Fruit fly (Drosophila melanogaster): ENCODE results near the gene CG32817.

Gene CG32817

DNA sequence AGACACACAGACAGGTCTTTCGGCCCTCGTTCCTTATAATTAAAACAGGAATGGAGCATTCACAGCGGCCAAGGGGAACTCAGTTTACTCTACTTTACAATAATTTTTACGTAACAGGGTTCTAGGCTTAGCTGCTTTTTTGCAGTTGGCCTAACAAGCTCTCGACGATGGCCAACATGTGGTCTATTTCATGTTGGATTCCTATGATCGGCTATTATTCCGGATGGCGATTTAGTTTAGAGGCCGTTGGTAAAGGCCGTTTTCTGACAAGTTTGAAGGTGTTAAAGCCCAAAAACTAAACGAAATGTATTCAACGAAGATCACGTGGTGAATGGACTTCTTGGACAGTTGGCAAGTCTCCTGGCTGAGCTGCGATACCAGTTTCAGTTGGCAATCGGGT, 32.9 kb upstream of the CG32817 start:
- TF ChIP-seq N (GFP tag; optimal IDR thresholded peaks at IDR 0.05) (no peak), sv (GFP tag; optimal IDR thresholded peaks at IDR 0.05) (no peak), dl (GFP tag; optimal IDR thresholded peaks at IDR 0.05; ENCODE audit: insufficient read depth in 1 of 2, partially characterized antibody in 2 of 2) (no peak), tai (GFP tag; optimal IDR thresholded peaks at IDR 0.05) (no peak), Mio (GFP tag; optimal IDR thresholded peaks at IDR 0.05) (no peak), CG9705 (GFP tag; optimal IDR thresholded peaks at IDR 0.05) (no peak), fru (GFP tag; optimal IDR thresholded peaks at IDR 0.05) (peak; percentile 56), OdsH (GFP tag; optimal IDR thresholded peaks at IDR 0.05) (peak; percentile 17), Myc (optimal IDR thresholded peaks at IDR 0.05) (no peak), foxo (GFP tag; optimal IDR thresholded peaks at IDR 0.05) (peak in 1 of 2 experiments; percentile 42), CrebA (GFP tag; optimal IDR thresholded peaks at IDR 0.05; ENCODE audit: borderline replicate concordance) (no peak), Sp1 (GFP tag; optimal IDR thresholded peaks at IDR 0.05) (peak; percentile 36), woc (GFP tag; optimal IDR thresholded peaks at IDR 0.05) (peak; percentile 63), ey (GFP tag; optimal IDR thresholded peaks at IDR 0.05) (peak; percentile 19), Hr78 (GFP tag; optimal IDR thresholded peaks at IDR 0.05) (no peak), rgr (GFP tag; optimal IDR thresholded peaks at IDR 0.05) (no peak), Vsx2 (GFP tag; optimal IDR thresholded peaks at IDR 0.05; ENCODE audit: partially characterized antibody) (no peak), dmrt93B (GFP tag; optimal IDR thresholded peaks at IDR 0.05) (peak; percentile 9), HLH106 (tag; optimal IDR thresholded peaks at IDR 0.05) (peak; percentile 34), psq (GFP tag; optimal IDR thresholded peaks at IDR 0.05) (no peak), GATAd (GFP tag; optimal IDR thresholded peaks at IDR 0.05) (no peak), br (GFP tag; optimal IDR thresholded peaks at IDR 0.05) (no peak)

DNA sequence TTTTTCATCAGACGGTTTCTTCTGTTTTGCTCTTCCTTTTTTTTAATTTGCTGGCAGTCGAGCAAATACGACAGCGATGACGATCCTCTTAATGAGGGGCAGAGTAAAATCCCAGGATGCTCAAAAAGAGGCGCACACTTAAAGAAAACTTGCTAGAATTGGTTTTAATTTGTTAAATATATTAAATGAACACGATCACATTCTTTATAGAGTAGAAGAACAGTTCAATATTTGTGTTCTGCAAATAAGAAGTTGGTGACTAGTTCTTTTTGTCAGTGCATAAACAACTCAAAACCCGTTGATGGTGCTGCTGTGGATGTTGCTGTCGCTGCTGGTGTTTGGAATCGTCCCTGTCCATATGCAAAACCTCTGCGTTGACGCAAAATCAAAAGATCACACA, 30.6 kb upstream of the CG32817 start:
- TF ChIP-seq dmrt93B (GFP tag; optimal IDR thresholded peaks at IDR 0.05) (peak; percentile 59), tai (GFP tag; optimal IDR thresholded peaks at IDR 0.05) (peak; percentile 69), CG32264 (GFP tag; optimal IDR thresholded peaks at IDR 0.05) (peak; percentile 34), pan (optimal IDR thresholded peaks at IDR 0.05) (no peak), ey (GFP tag; optimal IDR thresholded peaks at IDR 0.05) (peak; percentile 81), Abd-B (GFP tag; optimal IDR thresholded peaks at IDR 0.05) (no peak), Myc (optimal IDR thresholded peaks at IDR 0.05) (no peak), Dfd (GFP tag; optimal IDR thresholded peaks at IDR 0.05) (no peak), N (GFP tag; optimal IDR thresholded peaks at IDR 0.05) (no peak), Hnf4 (GFP tag; optimal IDR thresholded peaks at IDR 0.05) (peak; percentile 79), HLH106 (tag; optimal IDR thresholded peaks at IDR 0.05) (peak; percentile 80), fru (GFP tag; optimal IDR thresholded peaks at IDR 0.05) (peak; percentile 80), usp (GFP tag; optimal IDR thresholded peaks at IDR 0.05) (no peak), brk (GFP tag; optimal IDR thresholded peaks at IDR 0.05) (peak; percentile 73), lola (GFP tag; optimal IDR thresholded peaks at IDR 0.05) (no peak), OdsH (GFP tag; optimal IDR thresholded peaks at IDR 0.05) (peak; percentile 79), GATAd (GFP tag; optimal IDR thresholded peaks at IDR 0.05) (no peak), Vsx2 (GFP tag; optimal IDR thresholded peaks at IDR 0.05; ENCODE audit: partially characterized antibody) (no peak), jim (GFP tag; optimal IDR thresholded peaks at IDR 0.05) (no peak), sage (GFP tag; optimal IDR thresholded peaks at IDR 0.05) (peak; percentile 68), CrebA (GFP tag; optimal IDR thresholded peaks at IDR 0.05; ENCODE audit: borderline replicate concordance) (peak; percentile 37), rgr (GFP tag; optimal IDR thresholded peaks at IDR 0.05) (peak; percentile 84), Rel (GFP tag; optimal IDR thresholded peaks at IDR 0.05) (peak; percentile 38), Rel (tag; optimal IDR thresholded peaks at IDR 0.05) (peak; percentile 5), woc (GFP tag; optimal IDR thresholded peaks at IDR 0.05) (peak; percentile 66), CG9705 (GFP tag; optimal IDR thresholded peaks at IDR 0.05) (peak; percentile 23), h (GFP tag; optimal IDR thresholded peaks at IDR 0.05) (peak; percentile 88), Hr78 (GFP tag; optimal IDR thresholded peaks at IDR 0.05) (no peak), dsf (GFP tag; optimal IDR thresholded peaks at IDR 0.05; ENCODE audit: borderline replicate concordance) (peak; percentile 20), Jra (GFP tag; optimal IDR thresholded peaks at IDR 0.05) (peak; percentile 11), foxo (GFP tag; optimal IDR thresholded peaks at IDR 0.05) (peak in 1 of 2 experiments; percentile 86), dl (GFP tag; optimal IDR thresholded peaks at IDR 0.05; ENCODE audit: insufficient read depth in 1 of 2, partially characterized antibody in 2 of 2) (no peak), br (GFP tag; optimal IDR thresholded peaks at IDR 0.05) (peak; percentile 77), Sp1 (GFP tag; optimal IDR thresholded peaks at IDR 0.05) (peak; percentile 79), psq (GFP tag; optimal IDR thresholded peaks at IDR 0.05) (peak; percentile 71), Hr83 (GFP tag; optimal IDR thresholded peaks at IDR 0.05; ENCODE audit: poor library complexity, severe bottlenecking) (no peak), Mio (GFP tag; optimal IDR thresholded peaks at IDR 0.05) (no peak), sv (GFP tag; optimal IDR thresholded peaks at IDR 0.05) (no peak), Dif (GFP tag; optimal IDR thresholded peaks at IDR 0.05; ENCODE audit: partially characterized antibody) (no peak)
